Worm (Caenorhabditis elegans) whole organism, L4 larva: ENCODE measurements around the gene ceh-13.

Source experiments
- ceh-62 ChIP-seq: sonication (generic microtip); optimal IDR thresholded peaks from 2 replicates; lab custom pipeline; 2017; ENCODE audit warnings: missing biosample characterization, missing genetic modification characterization
- fkh-10 ChIP-seq: fragments of 150-350 bp; optimal IDR thresholded peaks from 2 replicates; lab custom pipeline; 2014; ENCODE audit warnings: missing biosample characterization, missing genetic modification reagents, missing genetic modification characterization
- lin-39 ChIP-seq: fragments of 150-350 bp; optimal IDR thresholded peaks from 2 replicates; lab custom pipeline; 2014; ENCODE audit warnings: missing biosample characterization, missing genetic modification reagents, missing genetic modification characterization
- lsy-2 ChIP-seq, 2 experiments: fragments of 150-350 bp in 1 of 2; sonication (generic microtip) in 1 of 2; optimal IDR thresholded peaks; 2 replicates each; lab custom pipeline; 2014 to 2017; ENCODE audit warnings: missing biosample characterization in 2 of 2, missing genetic modification characterization in 2 of 2
- mdl-1 ChIP-seq, 2 experiments: fragments of 150-350 bp in 1 of 2; sonication (generic microtip) in 1 of 2; optimal IDR thresholded peaks; 2 replicates each; lab custom pipeline; 2014 to 2017; ENCODE audit warnings: missing biosample characterization in 2 of 2, missing genetic modification characterization in 2 of 2
- nhr-111 ChIP-seq: fragments of 200-800 bp; sonication (Bioruptor generic); optimal IDR thresholded peaks from 2 replicates; lab custom pipeline; 2018; ENCODE audit warnings: mild to moderate bottlenecking, missing genetic modification characterization, missing compliant biosample characterization
- nhr-6 ChIP-seq: fragments of 150-350 bp; optimal IDR thresholded peaks from 2 replicates; lab custom pipeline; 2014; ENCODE audit warnings: missing biosample characterization, missing genetic modification characterization
- nhr-77 ChIP-seq: fragments of 150-350 bp; optimal IDR thresholded peaks from 2 replicates; lab custom pipeline; 2014; ENCODE audit warnings: missing biosample characterization, missing genetic modification characterization
- pha-4 ChIP-seq, 2 experiments: fragments of 150-350 bp in 1 of 2; fragments of 200-800 bp in 1 of 2; sonication (Bioruptor generic) in 1 of 2; IDR thresholded peaks in 1 of 2; optimal IDR thresholded peaks in 1 of 2; 2 replicates each; pipeline versions ENCODE4 v1.3.6 to Lab custom; 2014 to 2022; ENCODE audit warnings: missing genetic modification characterization in 2 of 2, missing genetic modification reagents in 2 of 2, missing biosample characterization in 1 of 2, missing compliant biosample characterization in 1 of 2
- unc-39 ChIP-seq: sonication (generic microtip); optimal IDR thresholded peaks from 2 replicates; lab custom pipeline; 2017; ENCODE audit warnings: missing biosample characterization, missing genetic modification characterization
- zag-1 ChIP-seq: fragments of 150-350 bp; optimal IDR thresholded peaks from 2 replicates; lab custom pipeline; 2014; ENCODE audit warnings: missing biosample characterization, missing genetic modification characterization

DNA sequence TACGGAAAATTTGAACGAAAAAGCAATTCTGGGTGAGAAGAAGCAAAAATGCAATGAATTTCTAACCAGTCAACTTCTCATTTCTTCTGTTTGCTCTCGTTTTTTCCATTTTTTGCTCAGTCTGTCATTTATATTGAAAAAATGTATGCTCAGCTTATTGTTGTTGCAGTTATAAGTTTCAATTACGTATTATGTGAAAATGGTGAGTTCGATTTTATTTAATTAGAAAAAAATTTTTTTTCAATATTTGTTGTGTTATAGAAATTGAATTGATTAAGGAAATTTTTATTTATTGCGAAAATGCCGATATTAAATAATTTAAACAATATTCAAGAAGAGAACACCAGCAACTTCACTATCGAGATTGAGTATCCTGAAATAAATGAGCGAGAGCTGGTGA lies 6.4 kb downstream of the ceh-13 start, which contains the start of gene lgc-12:
- TF ChIP-seq zag-1 (tag; lab: Kevin White, UChicago): no peak
- TF ChIP-seq nhr-77 (tag; lab: Kevin White, UChicago): no peak
- TF ChIP-seq nhr-111 (GFP tag; lab: Kevin White, UChicago): no peak
- TF ChIP-seq lin-39 (tag; lab: Kevin White, UChicago): no peak
- no peak for TF ChIP-seq ceh-62
- TF ChIP-seq nhr-6 (tag; lab: Kevin White, UChicago): no peak
- no peak for TF ChIP-seq pha-4 (GFP tag; IDR thresholded peaks at IDR 0.05; lab: Robert Waterston, UW)
- TF ChIP-seq pha-4 (tag; optimal IDR thresholded peaks at IDR 0.05; lab: Kevin White, UChicago): no peak
- TF ChIP-seq unc-39: no peak
- no peak for TF ChIP-seq fkh-10
- TF ChIP-seq mdl-1 (tag; optimal IDR thresholded peaks at IDR 0.05; lab: Kevin White, UChicago): no peak
- no peak for TF ChIP-seq lsy-2 (tag; optimal IDR thresholded peaks at IDR 0.05; lab: Kevin White, UChicago)
